Worm (Caenorhabditis elegans): ENCODE measurements around the gene gst-16.

ce11 chrII:13596505-13596977, 27.7 kb downstream of the gst-16 start, which contains the start of the genes fbxc-23 and csc-1:
- no peak for TF ChIP-seq lin-15B (tag; optimal IDR thresholded peaks at IDR 0.05)
- peak; percentile 92 for TF ChIP-seq F16B12.6 (tag; optimal IDR thresholded peaks at IDR 0.05)
- peak; percentile 60 for TF ChIP-seq snpc-4 (tag; optimal IDR thresholded peaks at IDR 0.05)
- TF ChIP-seq lin-39 (tag; optimal IDR thresholded peaks at IDR 0.05) = no peak
- TF ChIP-seq unc-98 (GFP tag; IDR thresholded peaks at IDR 0.05) = no peak
- TF ChIP-seq mef-2 (tag; optimal IDR thresholded peaks at IDR 0.05) = no peak
- no peak for TF ChIP-seq hlh-17 (GFP tag; optimal IDR thresholded peaks at IDR 0.05; ENCODE audit: borderline replicate concordance)
- TF ChIP-seq rnt-1 (tag; optimal IDR thresholded peaks at IDR 0.05) = peak; percentile 36
- TF ChIP-seq skn-1 (tag; optimal IDR thresholded peaks at IDR 0.05) = no peak

All from whole organism, L1 larva.